Fruit fly (Drosophila melanogaster): Measurements from ENCODE around the gene iPLA2-VIA.

The iPLA2-VIA gene

dm6 chr3L:9854583-9855519 is 9.3 kb downstream of the iPLA2-VIA start, which contains the start of gene RasGAP1:
RasGAP1 (minus strand) TSS chr3L:9855285.
- TF ChIP-seq Mio (GFP tag; optimal IDR thresholded peaks at IDR 0.05) (no peak), Vsx2 (GFP tag; optimal IDR thresholded peaks at IDR 0.05; ENCODE audit: partially characterized antibody) (no peak), br (GFP tag; optimal IDR thresholded peaks at IDR 0.05) (no peak), Sp1 (GFP tag; optimal IDR thresholded peaks at IDR 0.05) (peak; percentile 35), Hr83 (GFP tag; optimal IDR thresholded peaks at IDR 0.05; ENCODE audit: poor library complexity, severe bottlenecking) (no peak), psq (GFP tag; optimal IDR thresholded peaks at IDR 0.05) (peak; percentile 34), HLH106 (tag; optimal IDR thresholded peaks at IDR 0.05) (no peak), Hnf4 (GFP tag; optimal IDR thresholded peaks at IDR 0.05) (no peak), sage (GFP tag; optimal IDR thresholded peaks at IDR 0.05) (peak; percentile 14), GATAd (GFP tag; optimal IDR thresholded peaks at IDR 0.05) (no peak), Myc (optimal IDR thresholded peaks at IDR 0.05) (peak; percentile 32), CG9705 (GFP tag; optimal IDR thresholded peaks at IDR 0.05) (no peak), CrebA (GFP tag; optimal IDR thresholded peaks at IDR 0.05; ENCODE audit: borderline replicate concordance) (no peak), woc (GFP tag; optimal IDR thresholded peaks at IDR 0.05) (no peak), lola (GFP tag; optimal IDR thresholded peaks at IDR 0.05) (no peak), Rel (GFP tag; optimal IDR thresholded peaks at IDR 0.05) (no peak), Rel (tag; optimal IDR thresholded peaks at IDR 0.05) (peak; percentile 13), ey (GFP tag; optimal IDR thresholded peaks at IDR 0.05) (no peak), jim (GFP tag; optimal IDR thresholded peaks at IDR 0.05) (no peak), Dif (GFP tag; optimal IDR thresholded peaks at IDR 0.05; ENCODE audit: partially characterized antibody) (peak; percentile 90), brk (GFP tag; optimal IDR thresholded peaks at IDR 0.05) (no peak), tai (GFP tag; optimal IDR thresholded peaks at IDR 0.05) (no peak), foxo (GFP tag; optimal IDR thresholded peaks at IDR 0.05) (no peak), Dfd (GFP tag; optimal IDR thresholded peaks at IDR 0.05) (no peak), dmrt93B (GFP tag; optimal IDR thresholded peaks at IDR 0.05) (no peak), rgr (GFP tag; optimal IDR thresholded peaks at IDR 0.05) (no peak), pan (optimal IDR thresholded peaks at IDR 0.05) (no peak), Abd-B (GFP tag; optimal IDR thresholded peaks at IDR 0.05) (no peak), sv (GFP tag; optimal IDR thresholded peaks at IDR 0.05) (no peak), h (GFP tag; optimal IDR thresholded peaks at IDR 0.05) (no peak), fru (GFP tag; optimal IDR thresholded peaks at IDR 0.05) (no peak), OdsH (GFP tag; optimal IDR thresholded peaks at IDR 0.05) (no peak), Jra (GFP tag; optimal IDR thresholded peaks at IDR 0.05) (no peak), Hr78 (GFP tag; optimal IDR thresholded peaks at IDR 0.05) (no peak), dl (GFP tag; optimal IDR thresholded peaks at IDR 0.05; ENCODE audit: insufficient read depth in 1 of 2, partially characterized antibody in 2 of 2) (peak; percentile 20 to 53), usp (GFP tag; optimal IDR thresholded peaks at IDR 0.05) (no peak), dsf (GFP tag; optimal IDR thresholded peaks at IDR 0.05; ENCODE audit: borderline replicate concordance) (no peak), N (GFP tag; optimal IDR thresholded peaks at IDR 0.05) (no peak), CG32264 (GFP tag; optimal IDR thresholded peaks at IDR 0.05) (no peak)

dm6 chr3L:9853895-9854470 is 10.2 kb downstream of the iPLA2-VIA start:
- TF ChIP-seq sv (GFP tag; optimal IDR thresholded peaks at IDR 0.05) (no peak), Dif (GFP tag; optimal IDR thresholded peaks at IDR 0.05; ENCODE audit: partially characterized antibody) (peak; percentile 21), GATAd (GFP tag; optimal IDR thresholded peaks at IDR 0.05) (no peak), foxo (GFP tag; optimal IDR thresholded peaks at IDR 0.05) (peak in 1 of 2 experiments; percentile 25), tai (GFP tag; optimal IDR thresholded peaks at IDR 0.05) (no peak), Jra (GFP tag; optimal IDR thresholded peaks at IDR 0.05) (peak; percentile 20), Sp1 (GFP tag; optimal IDR thresholded peaks at IDR 0.05) (no peak), Hnf4 (GFP tag; optimal IDR thresholded peaks at IDR 0.05) (no peak), lola (GFP tag; optimal IDR thresholded peaks at IDR 0.05) (no peak), dl (GFP tag; optimal IDR thresholded peaks at IDR 0.05; ENCODE audit: insufficient read depth in 1 of 2, partially characterized antibody in 2 of 2) (peak in 1 of 2 experiments; percentile 61), rgr (GFP tag; optimal IDR thresholded peaks at IDR 0.05) (no peak), sage (GFP tag; optimal IDR thresholded peaks at IDR 0.05) (no peak), h (GFP tag; optimal IDR thresholded peaks at IDR 0.05) (peak; percentile 62), dmrt93B (GFP tag; optimal IDR thresholded peaks at IDR 0.05) (no peak), fru (GFP tag; optimal IDR thresholded peaks at IDR 0.05) (peak; percentile 86), Mio (GFP tag; optimal IDR thresholded peaks at IDR 0.05) (no peak), Dfd (GFP tag; optimal IDR thresholded peaks at IDR 0.05) (no peak), N (GFP tag; optimal IDR thresholded peaks at IDR 0.05) (peak; percentile 28), brk (GFP tag; optimal IDR thresholded peaks at IDR 0.05) (peak; percentile 2), psq (GFP tag; optimal IDR thresholded peaks at IDR 0.05) (peak; percentile 66), Abd-B (GFP tag; optimal IDR thresholded peaks at IDR 0.05) (no peak), Rel (GFP tag; optimal IDR thresholded peaks at IDR 0.05) (no peak), Rel (tag; optimal IDR thresholded peaks at IDR 0.05) (peak; percentile 90), CG9705 (GFP tag; optimal IDR thresholded peaks at IDR 0.05) (no peak)
